Fruit fly (Drosophila melanogaster) whole organism, embryonic: ENCODE data around the gene dimm.

ENCODE experiments used
- Atf3 ChIP-seq: fragments of 200-800 bp; sonication (Bioruptor generic); optimal IDR thresholded peaks from 3 replicates; lab custom pipeline; 2016; ENCODE audit warnings: missing biosample characterization, missing genetic modification characterization
- Atf6 ChIP-seq: fragments of 200-800 bp; sonication (Bioruptor generic); IDR thresholded peaks from 2 replicates; pipeline ENCODE4 v1.3.6; 2022; ENCODE audit warnings: missing biosample characterization, missing genetic modification characterization
- C15 ChIP-seq: fragments of 200-800 bp; sonication (Bioruptor generic); IDR thresholded peaks from 3 replicates; pipeline ENCODE4 v1.3.6; 2022; ENCODE audit warnings: missing biosample characterization, missing genetic modification characterization
- CG1024 ChIP-seq: fragments of 200-800 bp; sonication (Bioruptor generic); IDR thresholded peaks from 2 replicates; pipeline ENCODE4 v1.3.6; 2022; ENCODE audit warnings: missing biosample characterization, missing genetic modification characterization
- CG10543 ChIP-seq: fragments of 200-800 bp; sonication (Bioruptor generic); optimal IDR thresholded peaks from 3 replicates; lab custom pipeline; 2017; ENCODE audit warnings: missing biosample characterization, mild to moderate bottlenecking, missing genetic modification characterization, moderate library complexity
- CG11695 ChIP-seq: fragments of 200-800 bp; sonication (Bioruptor generic); IDR thresholded peaks from 3 replicates; pipeline ENCODE4 v1.3.6; 2022; ENCODE audit warnings: missing biosample characterization, missing genetic modification characterization
- CG12071 ChIP-seq: fragments of 200-800 bp; sonication (Bioruptor generic); optimal IDR thresholded peaks from 3 replicates; lab custom pipeline; 2018; ENCODE audit warnings: missing biosample characterization, mild to moderate bottlenecking, missing genetic modification characterization
- CG13424 ChIP-seq: fragments of 200-800 bp; sonication (Bioruptor generic); optimal IDR thresholded peaks from 2 replicates; lab custom pipeline; 2019; ENCODE audit warnings: missing biosample characterization, mild to moderate bottlenecking, missing genetic modification characterization, moderate library complexity
- CG14710 ChIP-seq: fragments of 200-800 bp; sonication (Bioruptor generic); optimal IDR thresholded peaks from 3 replicates; lab custom pipeline; 2019; ENCODE audit warnings: missing biosample characterization, mild to moderate bottlenecking, missing genetic modification characterization, moderate library complexity
- CG17359 ChIP-seq: fragments of 200-800 bp; sonication (Bioruptor generic); optimal IDR thresholded peaks from 3 replicates; lab custom pipeline; 2018; ENCODE audit warnings: missing biosample characterization, mild to moderate bottlenecking, missing genetic modification characterization, moderate library complexity
- CG17385 ChIP-seq: fragments of 200-800 bp; sonication (Bioruptor generic); optimal IDR thresholded peaks from 3 replicates; lab custom pipeline; 2018; ENCODE audit warnings: missing biosample characterization, mild to moderate bottlenecking, missing genetic modification characterization
- CG3163 ChIP-seq: fragments of 200-800 bp; sonication (Bioruptor generic); optimal IDR thresholded peaks from 3 replicates; lab custom pipeline; 2016; ENCODE audit warnings: missing biosample characterization, missing genetic modification characterization
- CG34422 ChIP-seq: fragments of 200-800 bp; sonication (Bioruptor generic); IDR thresholded peaks from 3 replicates; pipeline ENCODE4 v1.3.6; 2022; ENCODE audit warnings: missing biosample characterization, missing genetic modification characterization
- CG5953 ChIP-seq: fragments of 200-800 bp; sonication (Bioruptor generic); IDR thresholded peaks from 2 replicates; pipeline ENCODE4 v1.3.6; 2022; ENCODE audit warnings: missing biosample characterization, missing genetic modification characterization
- CG6765 ChIP-seq: fragments of 200-800 bp; sonication (Bioruptor generic); optimal IDR thresholded peaks from 3 replicates; lab custom pipeline; 2017; ENCODE audit warnings: missing biosample characterization, mild to moderate bottlenecking, missing genetic modification characterization
- CG6791 ChIP-seq: fragments of 200-800 bp; sonication (Bioruptor generic); IDR thresholded peaks from 3 replicates; pipeline ENCODE4 v1.3.6; 2022; ENCODE audit warnings: missing biosample characterization, missing genetic modification characterization; ENCODE audit not compliant: partially characterized antibody
- CG6813 ChIP-seq: fragments of 200-800 bp; sonication (Bioruptor generic); optimal IDR thresholded peaks from 2 replicates; lab custom pipeline; 2017; ENCODE audit warnings: missing biosample characterization, missing genetic modification characterization, mild to moderate bottlenecking, moderate library complexity, missing genetic modification reagents
- CoRest ChIP-seq: fragments of 200-800 bp; sonication (Bioruptor generic); optimal IDR thresholded peaks from 3 replicates; lab custom pipeline; 2018; ENCODE audit warnings: missing biosample characterization, mild to moderate bottlenecking, missing genetic modification characterization, moderate library complexity
- Dip3 ChIP-seq: fragments of 200-800 bp; sonication (Bioruptor generic); optimal IDR thresholded peaks from 3 replicates; lab custom pipeline; 2016; ENCODE audit warnings: missing biosample characterization, missing genetic modification characterization
- Ets97D ChIP-seq: fragments of 200-800 bp; sonication (Bioruptor generic); optimal IDR thresholded peaks from 3 replicates; lab custom pipeline; 2016; ENCODE audit warnings: missing biosample characterization, missing genetic modification characterization
- Fer2 ChIP-seq: fragments of 200-800 bp; sonication (Bioruptor generic); optimal IDR thresholded peaks from 2 replicates; lab custom pipeline; 2018; ENCODE audit warnings: missing biosample characterization, mild to moderate bottlenecking, missing genetic modification characterization, moderate library complexity
- Gsc ChIP-seq: fragments of 200-800 bp; sonication (Bioruptor generic); IDR thresholded peaks from 2 replicates; pipeline ENCODE4 v1.3.6; 2022; ENCODE audit warnings: missing biosample characterization, missing genetic modification characterization
- HHEX ChIP-seq: fragments of 200-800 bp; sonication (Bioruptor generic); optimal IDR thresholded peaks from 3 replicates; lab custom pipeline; 2017; ENCODE audit warnings: missing biosample characterization, mild to moderate bottlenecking, missing genetic modification characterization, missing genetic modification reagents
- MBD-R2 ChIP-seq: fragments of 200-800 bp; sonication (Bioruptor generic); IDR thresholded peaks from 2 replicates; pipeline ENCODE4 v1.3.6; 2022; ENCODE audit warnings: missing biosample characterization, missing genetic modification characterization
- MTF-1 ChIP-seq: fragments of 200-800 bp; sonication (Bioruptor generic); optimal IDR thresholded peaks from 2 replicates; lab custom pipeline; 2018; ENCODE audit warnings: missing biosample characterization, mild to moderate bottlenecking, missing genetic modification characterization, borderline replicate concordance
- Ptx1 ChIP-seq: fragments of 200-800 bp; sonication (Bioruptor generic); IDR thresholded peaks from 2 replicates; pipeline ENCODE4 v1.3.6; 2022; ENCODE audit warnings: missing biosample characterization, missing genetic modification characterization
- Rfx ChIP-seq: fragments of 200-800 bp; sonication (Bioruptor generic); IDR thresholded peaks from 2 replicates; pipeline ENCODE4 v1.3.6; 2022; ENCODE audit warnings: missing biosample characterization, missing genetic modification characterization
- Six4 ChIP-seq: fragments of 200-800 bp; sonication (Bioruptor generic); optimal IDR thresholded peaks from 2 replicates; lab custom pipeline; 2016; ENCODE audit warnings: missing biosample characterization, missing genetic modification characterization
- Xbp1 ChIP-seq: fragments of 200-800 bp; sonication (Bioruptor generic); optimal IDR thresholded peaks from 3 replicates; lab custom pipeline; 2016; ENCODE audit warnings: missing biosample characterization, mild to moderate bottlenecking, missing genetic modification characterization
- aop ChIP-seq: fragments of 200-800 bp; sonication (Bioruptor generic); IDR thresholded peaks from 2 replicates; pipeline ENCODE4 v1.3.6; 2022; ENCODE audit warnings: missing biosample characterization, missing genetic modification characterization
- btn ChIP-seq: fragments of 200-800 bp; sonication (Bioruptor generic); optimal IDR thresholded peaks from 2 replicates; lab custom pipeline; 2016; ENCODE audit warnings: missing biosample characterization, missing genetic modification characterization
- crol ChIP-seq: fragments of 200-800 bp; sonication (Bioruptor generic); IDR thresholded peaks from 2 replicates; pipeline ENCODE4 v1.3.6; 2022; ENCODE audit warnings: missing biosample characterization, missing genetic modification characterization
- dysf ChIP-seq: fragments of 200-800 bp; sonication (Bioruptor generic); IDR thresholded peaks from 3 replicates; pipeline ENCODE4 v1.3.6; 2022; ENCODE audit warnings: missing biosample characterization, missing genetic modification characterization
- esg ChIP-seq: fragments of 200-800 bp; sonication (Bioruptor generic); conservative IDR thresholded peaks from 2 replicates; pipeline ENCODE4 v1.3.6; 2022; ENCODE audit warnings: missing biosample characterization, missing genetic modification characterization
- ewg ChIP-seq: fragments of 200-800 bp; sonication (Bioruptor generic); optimal IDR thresholded peaks from 3 replicates; lab custom pipeline; 2017; ENCODE audit warnings: mild to moderate bottlenecking, missing biosample characterization, missing genetic modification reagents, missing genetic modification characterization
- eyg ChIP-seq: fragments of 200-800 bp; sonication (Bioruptor generic); optimal IDR thresholded peaks from 3 replicates; lab custom pipeline; 2016; ENCODE audit warnings: missing biosample characterization, missing genetic modification characterization
- fd3F ChIP-seq: fragments of 200-800 bp; sonication (Bioruptor generic); optimal IDR thresholded peaks from 2 replicates; lab custom pipeline; 2018; ENCODE audit warnings: missing biosample characterization, mild to moderate bottlenecking, missing genetic modification characterization, moderate library complexity
- gem ChIP-seq: fragments of 200-800 bp; sonication (Bioruptor generic); optimal IDR thresholded peaks from 2 replicates; lab custom pipeline; 2019; ENCODE audit warnings: missing biosample characterization, mild to moderate bottlenecking, missing genetic modification characterization, moderate library complexity
- ham ChIP-seq: fragments of 200-800 bp; sonication (Bioruptor generic); IDR thresholded peaks from 2 replicates; pipeline ENCODE4 v1.3.6; 2022; ENCODE audit warnings: missing biosample characterization, missing genetic modification characterization
- inv ChIP-seq: fragments of 200-800 bp; sonication (Bioruptor generic); IDR thresholded peaks from 2 replicates; pipeline ENCODE4 v1.3.6; 2022; ENCODE audit warnings: missing biosample characterization, missing genetic modification characterization; ENCODE audit not compliant: partially characterized antibody
- nmo ChIP-seq: fragments of 200-800 bp; sonication (Bioruptor generic); optimal IDR thresholded peaks from 2 replicates; lab custom pipeline; 2018; ENCODE audit warnings: missing biosample characterization, mild to moderate bottlenecking, missing genetic modification characterization, moderate library complexity
- odd ChIP-seq: fragments of 200-800 bp; sonication (Bioruptor generic); optimal IDR thresholded peaks from 2 replicates; lab custom pipeline; 2017; ENCODE audit warnings: missing biosample characterization, mild to moderate bottlenecking, missing genetic modification characterization
- pho ChIP-seq: fragments of 200-800 bp; sonication (Bioruptor generic); optimal IDR thresholded peaks from 2 replicates; lab custom pipeline; 2016; ENCODE audit warnings: missing biosample characterization, missing genetic modification characterization
- ranshi ChIP-seq: fragments of 200-800 bp; sonication (Bioruptor generic); IDR thresholded peaks from 2 replicates; pipeline ENCODE4 v1.3.6; 2022; ENCODE audit warnings: missing biosample characterization, missing genetic modification characterization
- salm ChIP-seq: fragments of 200-800 bp; sonication (Bioruptor generic); optimal IDR thresholded peaks from 2 replicates; lab custom pipeline; 2018; ENCODE audit warnings: missing biosample characterization, mild to moderate bottlenecking, missing genetic modification characterization
- sc ChIP-seq, 3 experiments: fragments of >200 bp in 2 of 3; fragments of 200-800 bp in 1 of 3; sonication (Bioruptor generic) in 1 of 3; optimal IDR thresholded peaks; 2 replicates in 2 of 3; 3 replicates in 1 of 3; lab custom pipeline; 2017; ENCODE audit warnings: mild to moderate bottlenecking in 1 of 3, missing biosample characterization in 1 of 3, missing genetic modification characterization in 1 of 3, missing genetic modification reagents in 1 of 3
- scrt ChIP-seq: fragments of 200-800 bp; sonication (Bioruptor generic); optimal IDR thresholded peaks from 2 replicates; lab custom pipeline; 2018; ENCODE audit warnings: missing biosample characterization, mild to moderate bottlenecking, missing genetic modification characterization, moderate library complexity
- ssp ChIP-seq: fragments of 200-800 bp; sonication (Bioruptor generic); IDR thresholded peaks from 2 replicates; pipeline ENCODE4 v1.3.6; 2022; ENCODE audit warnings: missing biosample characterization, missing genetic modification characterization
- zfh2 ChIP-seq: fragments of 200-800 bp; sonication (Bioruptor generic); optimal IDR thresholded peaks from 2 replicates; lab custom pipeline; 2016; ENCODE audit warnings: missing biosample characterization, missing genetic modification characterization

dimm gene

DNA sequence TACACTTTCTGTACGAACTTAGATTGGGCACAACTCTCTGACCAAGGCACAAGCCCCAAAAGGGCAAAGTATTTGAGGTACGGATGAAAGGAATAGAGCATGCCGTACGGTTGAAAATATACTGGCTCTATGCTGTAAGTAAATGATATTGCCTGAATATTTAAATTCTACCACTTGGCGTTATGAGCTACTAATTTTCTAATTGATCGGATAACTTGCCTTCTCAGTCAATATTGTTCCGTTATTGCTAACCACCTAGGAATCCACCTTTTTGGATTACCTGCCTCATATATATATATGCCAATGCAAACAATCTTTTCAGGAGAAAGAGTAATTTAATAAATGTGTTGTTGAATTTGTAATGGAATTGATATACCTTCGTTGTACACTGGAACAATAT lies 38.0 kb downstream of the dimm start, which contains the start of gene Gr39b:
Gene Gr39b (minus strand): TSS at position 101 of the 400 bp plus-strand sequence.
- TF ChIP-seq btn (GFP tag; lab: Kevin White, UChicago) (no peak), Ets97D (GFP tag; lab: Kevin White, UChicago) (no peak), eyg (GFP tag; lab: Kevin White, UChicago) (no peak), aop (GFP tag; lab: Robert Waterston, UW) (no peak), Atf3 (GFP tag; lab: Kevin White, UChicago) (no peak), nmo (GFP tag; lab: Kevin White, UChicago) (no peak), CG11695 (no peak), CG12071 (no peak), crol (GFP tag; lab: Robert Waterston, UW) (no peak), CG6765 (GFP tag; lab: Kevin White, UChicago) (no peak), CG14710 (tag; lab: Kevin White, UChicago) (no peak), CG5953 (GFP tag; lab: Robert Waterston, UW) (no peak), Six4 (no peak), CG17359 (tag; lab: Kevin White, UChicago) (no peak), inv (no peak)

- TF ChIP-seq sc (optimal IDR thresholded peaks at IDR 0.05; lab: Kevin White, UChicago) (no peak), sc (GFP tag; optimal IDR thresholded peaks at IDR 0.05; lab: Kevin White, UChicago) (no peak), gem (peak; percentile 78), MBD-R2 (no peak; the same call in 1 of the 2 replicates), odd (GFP tag; lab: Kevin White, UChicago) (no peak), CG1024 (GFP tag; lab: Robert Waterston, UW) (no peak), CG6791 (no peak), Gsc (GFP tag; lab: Robert Waterston, UW) (no peak), ham (GFP tag; lab: Robert Waterston, UW) (no peak), MTF-1 (GFP tag; lab: Kevin White, UChicago) (no peak), Atf6 (GFP tag; lab: Robert Waterston, UW) (0 out of 2 replicates have a peak, but pooled peaks have one; percentile 22), Xbp1 (GFP tag; lab: Kevin White, UChicago) (peak; percentile 41), Ptx1 (GFP tag; lab: Robert Waterston, UW) (peak; percentile 48), ssp (GFP tag; lab: Robert Waterston, UW) (no peak), ewg (GFP tag; lab: Kevin White, UChicago) (peak; percentile 13), CG17385 (GFP tag; lab: Kevin White, UChicago) (peak; percentile 41), fd3F (GFP tag; lab: Kevin White, UChicago) (peak; percentile 42), CG3163 (no peak), Fer2 (tag; lab: Kevin White, UChicago) (peak; percentile 15), C15 (GFP tag; lab: Robert Waterston, UW) (no peak), Dip3 (GFP tag; lab: Kevin White, UChicago) (peak; percentile 38), CG34422 (no peak), CoRest (tag; lab: Kevin White, UChicago) (peak; percentile 56), esg (GFP tag; lab: Robert Waterston, UW) (peak; percentile 8; the same call in 1 of the 2 replicates), pho (GFP tag; lab: Kevin White, UChicago) (peak; percentile 44), CG13424 (tag; lab: Kevin White, UChicago) (peak; percentile 58), zfh2 (GFP tag; lab: Kevin White, UChicago) (peak; percentile 44), CG6813 (GFP tag; lab: Kevin White, UChicago) (peak; percentile 6), dysf (GFP tag; lab: Robert Waterston, UW) (peak; percentile 70), Rfx (peak; percentile 67), CG14710 (tag; lab: Kevin White, UChicago) (no peak), eyg (GFP tag; lab: Kevin White, UChicago) (peak; percentile 22), salm (tag; lab: Kevin White, UChicago) (peak; percentile 29), scrt (GFP tag; lab: Kevin White, UChicago) (peak; percentile 35), CG10543 (GFP tag; lab: Kevin White, UChicago) (peak; percentile 43), ranshi (GFP tag; lab: Robert Waterston, UW) (no peak), HHEX (peak; percentile 47)
Measured at dm6 chr2L:21370886-21371285, 39.3 kb downstream of the dimm start, which contains the start of gene CG8665. Gene CG8665, plus strand, starts transcription at chr2L:21371227.
